Worm (Caenorhabditis elegans) whole organism, L4/young adult: Measurements from ENCODE around the gene C10G8.8.

Source experiments
- dao-5 ChIP-seq: sonication (generic microtip); optimal IDR thresholded peaks from 2 replicates; lab custom pipeline; 2016; ENCODE audit warnings: missing genotype, missing genetic modification characterization, moderate library complexity, missing compliant biosample characterization
- him-1 ChIP-seq: sonication (generic microtip); optimal IDR thresholded peaks from 2 replicates; lab custom pipeline; 2016; ENCODE audit warnings: missing genotype, missing genetic modification reagents, missing genetic modification characterization, missing compliant biosample characterization

DNA sequence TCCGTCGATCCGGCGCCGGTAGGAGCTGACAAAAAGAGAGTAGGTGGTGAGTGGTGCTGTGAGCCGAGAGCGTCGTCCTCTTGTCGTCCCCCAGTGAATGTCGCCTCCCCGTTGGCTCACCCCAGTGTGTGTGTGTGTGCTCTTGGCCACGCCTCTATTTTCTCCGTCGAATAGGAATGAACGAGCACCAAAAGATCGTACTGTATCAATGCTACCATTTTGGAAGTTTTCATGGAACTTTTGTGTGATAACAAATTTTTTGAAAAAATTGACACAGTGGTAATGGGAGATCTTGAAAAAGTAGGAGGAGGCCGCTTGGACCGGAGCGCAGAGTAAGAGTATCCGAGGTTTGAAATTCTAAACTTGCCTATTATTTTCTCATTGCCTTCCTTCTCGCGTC lies 8.7 kb downstream of the C10G8.8 start, which contains the start of gene ceh-34:
- TF ChIP-seq him-1 (tag; lab: Kevin White, UChicago): no peak
- TF ChIP-seq dao-5 (tag; lab: Kevin White, UChicago): no peak
